Fruit fly (Drosophila melanogaster) S2 (cell line): ENCODE measurements around the gene rdx.

Experiments used
- CG8478 ChIP-seq: fragments of >200 bp; optimal IDR thresholded peaks from 2 replicates; lab custom pipeline; 2018
- CTCF ChIP-seq, 2 experiments: fragments of >200 bp; optimal IDR thresholded peaks; 2 replicates each; lab custom pipeline; 2018

DNA sequence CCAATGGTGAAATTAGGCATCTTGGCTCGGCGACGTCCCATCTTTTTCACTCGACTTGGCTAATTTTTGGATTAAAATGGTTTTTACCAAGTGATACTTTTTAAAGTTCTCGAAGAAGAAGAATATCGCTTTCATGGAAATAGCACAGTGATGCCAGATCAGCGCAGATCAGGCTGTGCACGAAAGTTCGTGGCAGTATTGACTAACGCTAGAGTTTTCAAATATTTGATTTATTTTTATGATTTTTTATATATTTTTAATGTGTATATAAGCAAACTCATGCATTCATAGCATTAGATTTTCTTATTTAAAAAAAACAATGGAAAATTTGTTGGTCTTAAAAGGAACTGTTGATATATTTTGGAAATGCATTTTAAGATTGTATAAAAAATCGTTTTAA, 80.8 kb downstream of the rdx start, which contains the start of gene CG9926:
- no peak for TF ChIP-seq CTCF (optimal IDR thresholded peaks at IDR 0.05; lab: Kevin White, UChicago)
- no peak for TF ChIP-seq CG8478 (lab: Kevin White, UChicago)
